Worm (Caenorhabditis elegans): ENCODE measurements around the gene sru-48.

The sru-48 gene

DNA sequence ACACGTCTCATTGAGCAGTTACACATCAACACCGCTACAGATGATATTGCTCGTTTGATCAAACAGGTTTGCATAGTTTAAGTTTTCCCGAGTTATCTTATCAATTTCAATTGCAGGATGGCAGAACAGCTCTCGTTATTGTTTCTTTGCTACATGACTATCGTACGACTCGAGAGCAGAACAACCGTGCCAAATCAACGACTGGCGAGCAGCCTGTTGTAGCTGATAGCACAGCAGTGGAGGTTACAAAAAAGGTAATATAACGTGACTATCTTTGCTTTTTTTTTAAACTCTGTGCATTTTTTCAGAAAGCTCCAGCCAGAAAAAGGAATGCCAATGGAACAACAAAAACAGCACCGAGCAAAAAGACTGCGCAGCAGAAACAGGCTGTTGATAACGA lies 22.4 kb downstream of the sru-48 start:
- TF ChIP-seq elt-1 (tag; optimal IDR thresholded peaks at IDR 0.05; ENCODE audit: borderline replicate concordance, insufficient read depth) (no peak), nhr-237 (tag; optimal IDR thresholded peaks at IDR 0.05) (no peak), nhr-12 (tag; optimal IDR thresholded peaks at IDR 0.05) (no peak), lsy-2 (tag; optimal IDR thresholded peaks at IDR 0.05) (no peak), zip-8 (tag; optimal IDR thresholded peaks at IDR 0.05) (no peak), hlh-1 (tag; optimal IDR thresholded peaks at IDR 0.05) (no peak)

DNA sequence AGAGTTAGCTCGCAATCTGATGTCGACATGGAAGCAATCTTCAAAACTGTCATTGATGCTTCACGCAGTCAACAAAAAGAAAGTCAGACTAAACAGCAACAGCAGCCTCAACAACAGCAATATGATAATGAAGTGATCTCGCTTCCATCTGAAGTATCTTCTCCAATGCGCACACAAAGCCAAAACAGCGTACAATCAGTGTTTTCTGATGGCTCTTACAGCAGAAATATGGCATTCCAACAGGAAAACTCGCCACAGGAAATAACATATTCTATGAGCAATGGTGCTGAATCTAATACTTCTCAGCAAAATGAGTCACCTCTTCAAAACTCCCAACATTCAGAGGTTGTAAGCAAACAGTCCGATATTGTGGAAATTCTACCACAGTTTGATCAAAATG lies 22.9 kb downstream of the sru-48 start:
- TF ChIP-seq elt-3 (tag; optimal IDR thresholded peaks at IDR 0.05) (no peak), cnd-1 (tag; optimal IDR thresholded peaks at IDR 0.05) (no peak), drap-1 (GFP tag; optimal IDR thresholded peaks at IDR 0.05) (no peak)

DNA sequence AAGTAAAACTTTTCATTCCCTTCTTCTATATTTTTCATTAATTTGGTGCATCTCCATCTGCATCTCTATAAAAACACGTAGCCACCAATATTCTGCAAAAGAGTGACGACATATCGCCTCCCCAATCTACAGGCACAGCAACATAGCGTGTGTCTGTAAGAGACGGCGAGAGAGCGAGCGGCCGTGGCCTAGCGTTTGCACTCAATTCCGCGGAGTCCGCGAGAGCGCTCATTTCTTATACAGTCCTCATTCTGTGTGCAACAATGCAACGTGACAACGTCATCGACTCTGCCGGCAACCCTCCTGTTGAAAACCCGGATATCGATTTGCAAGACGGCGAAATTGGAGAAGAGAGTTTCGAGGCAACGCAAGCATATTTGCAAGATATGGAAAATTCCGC lies 25.6 kb downstream of the sru-48 start, which contains the start of gene H28G03.2:
TSS of gene H28G03.2 (plus strand) at position 200 of the 400 bp plus-strand sequence.
- no peak for TF ChIP-seq elt-1 (tag; optimal IDR thresholded peaks at IDR 0.05; ENCODE audit: borderline replicate concordance, insufficient read depth)
- TF ChIP-seq ham-2 (GFP tag; optimal IDR thresholded peaks at IDR 0.05) = peak; percentile 42

DNA sequence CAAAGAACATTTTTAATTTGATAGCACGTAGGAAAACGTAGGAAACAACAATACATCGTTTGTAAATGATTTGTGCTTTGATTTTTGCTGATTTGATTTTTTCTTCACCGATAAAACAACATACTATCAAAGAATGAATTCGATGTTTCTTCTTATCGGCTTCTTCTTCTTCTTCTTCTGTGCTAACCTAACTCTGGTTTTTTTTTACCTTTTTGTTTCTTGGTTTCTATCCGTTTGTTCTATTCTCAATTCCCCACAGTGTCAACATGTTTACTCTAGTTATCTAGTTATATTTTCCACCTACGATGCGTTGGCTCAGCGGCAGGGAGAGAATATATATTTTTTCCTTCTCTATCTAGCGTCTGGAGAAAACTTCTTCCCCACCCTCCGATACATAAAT lies 27.8 kb downstream of the sru-48 start:
- TF ChIP-seq ceh-39 (tag; optimal IDR thresholded peaks at IDR 0.05) = no peak
- peak; percentile 22 for TF ChIP-seq ceh-83 (GFP tag; optimal IDR thresholded peaks at IDR 0.05)

DNA sequence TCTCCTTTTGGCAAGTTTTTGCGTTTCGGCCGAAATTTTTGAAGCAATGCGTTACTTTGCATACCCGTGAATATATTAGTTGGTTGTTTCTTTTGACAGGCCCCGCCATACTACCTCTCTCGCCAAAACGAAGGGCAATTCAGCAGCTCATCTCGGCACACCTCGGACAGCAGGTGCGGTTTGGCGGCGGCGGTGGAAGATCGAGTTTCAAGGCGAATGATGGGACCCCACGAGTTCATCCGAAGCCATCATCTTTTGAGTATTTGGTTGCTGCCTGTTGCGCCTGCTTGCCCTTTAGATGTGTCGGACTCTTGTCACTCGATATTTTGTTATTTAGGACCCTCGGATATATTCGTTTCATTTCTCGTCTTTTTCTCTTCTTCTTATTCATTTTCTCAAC lies 28.4 kb downstream of the sru-48 start:
- TF ChIP-seq ceh-43 (GFP tag; optimal IDR thresholded peaks at IDR 0.05) = no peak
- TF ChIP-seq elt-3 (tag; optimal IDR thresholded peaks at IDR 0.05) = no peak
- TF ChIP-seq bed-3 (GFP tag; optimal IDR thresholded peaks at IDR 0.05) = no peak
- TF ChIP-seq hlh-1 (tag; optimal IDR thresholded peaks at IDR 0.05) = peak; percentile 4

DNA sequence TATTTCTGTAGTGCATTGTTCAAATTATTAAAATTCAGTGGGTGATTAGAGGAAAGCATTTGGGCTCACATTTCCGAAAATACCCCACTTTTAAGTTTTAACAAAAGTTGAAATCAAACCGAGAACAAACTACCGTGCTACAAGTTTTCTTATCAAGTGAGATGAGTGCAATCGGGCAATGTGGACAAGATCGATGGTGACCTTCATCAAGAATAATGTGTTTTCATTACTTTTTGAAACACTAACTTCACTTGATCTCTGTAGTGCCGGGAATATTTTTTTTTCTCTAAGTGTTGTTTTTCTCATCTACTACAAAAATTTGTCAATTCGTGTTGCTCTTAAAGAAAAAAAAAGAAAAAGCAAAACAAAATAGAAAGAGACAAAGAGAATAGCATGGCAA lies 28.9 kb downstream of the sru-48 start:
- TF ChIP-seq lsy-2 (tag; optimal IDR thresholded peaks at IDR 0.05) (no peak), blmp-1 (tag; optimal IDR thresholded peaks at IDR 0.05) (no peak), ces-1 (GFP tag; optimal IDR thresholded peaks at IDR 0.05) (no peak), sem-2 (GFP tag; optimal IDR thresholded peaks at IDR 0.05) (no peak), nhr-237 (tag; optimal IDR thresholded peaks at IDR 0.05) (no peak), nhr-2 (tag; optimal IDR thresholded peaks at IDR 0.05) (no peak), elt-3 (tag; optimal IDR thresholded peaks at IDR 0.05) (no peak), unc-39 (tag; optimal IDR thresholded peaks at IDR 0.05) (no peak), ceh-39 (tag; optimal IDR thresholded peaks at IDR 0.05) (no peak), zip-8 (tag; optimal IDR thresholded peaks at IDR 0.05) (no peak), pha-4 (tag; optimal IDR thresholded peaks at IDR 0.05) (no peak), nhr-76 (tag; optimal IDR thresholded peaks at IDR 0.05) (no peak), ham-2 (GFP tag; optimal IDR thresholded peaks at IDR 0.05) (no peak), hlh-1 (tag; optimal IDR thresholded peaks at IDR 0.05) (no peak), flh-1 (GFP tag; optimal IDR thresholded peaks at IDR 0.05) (no peak), bed-3 (GFP tag; optimal IDR thresholded peaks at IDR 0.05) (no peak), elt-1 (tag; optimal IDR thresholded peaks at IDR 0.05; ENCODE audit: borderline replicate concordance, insufficient read depth) (no peak), sptf-1 (tag; optimal IDR thresholded peaks at IDR 0.05) (no peak), mab-5 (tag; optimal IDR thresholded peaks at IDR 0.05) (no peak), nhr-28 (tag; optimal IDR thresholded peaks at IDR 0.05) (no peak)

DNA sequence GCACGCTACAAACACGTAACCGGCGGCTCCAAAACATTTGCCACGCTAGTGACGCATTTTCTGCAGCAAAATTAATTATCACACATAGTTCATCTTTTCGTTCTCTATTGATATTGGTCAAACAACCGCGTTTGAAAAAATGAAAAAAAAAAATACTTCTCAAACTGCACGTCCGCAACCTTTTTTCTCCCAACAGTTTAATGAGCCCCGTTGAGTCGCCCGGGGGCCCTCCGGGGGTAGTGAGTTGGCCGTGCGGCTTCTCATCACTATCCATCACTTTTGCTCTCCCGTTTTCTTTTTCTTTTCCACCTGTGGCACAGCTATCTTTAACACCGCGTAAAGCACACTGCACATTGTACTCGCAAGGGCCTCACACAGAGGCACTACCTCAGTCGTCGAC lies 29.5 kb downstream of the sru-48 start:
- TF ChIP-seq mls-2 (tag; optimal IDR thresholded peaks at IDR 0.05) (no peak), unc-120 (tag; optimal IDR thresholded peaks at IDR 0.05; ENCODE audit: poor library complexity, severe bottlenecking) (peak; percentile 32), M03D4.4 (tag; optimal IDR thresholded peaks at IDR 0.05) (no peak), hlh-1 (tag; optimal IDR thresholded peaks at IDR 0.05) (peak; percentile 41), elt-1 (tag; optimal IDR thresholded peaks at IDR 0.05; ENCODE audit: borderline replicate concordance, insufficient read depth) (no peak), cnd-1 (tag; optimal IDR thresholded peaks at IDR 0.05) (no peak), bed-3 (GFP tag; optimal IDR thresholded peaks at IDR 0.05) (no peak), drap-1 (GFP tag; optimal IDR thresholded peaks at IDR 0.05) (no peak), elt-3 (tag; optimal IDR thresholded peaks at IDR 0.05) (no peak)

Data from whole organism, mixed stage, embryonic.